Worm (Caenorhabditis elegans): ENCODE results near the gene C39E9.8.

Gene C39E9.8

DNA sequence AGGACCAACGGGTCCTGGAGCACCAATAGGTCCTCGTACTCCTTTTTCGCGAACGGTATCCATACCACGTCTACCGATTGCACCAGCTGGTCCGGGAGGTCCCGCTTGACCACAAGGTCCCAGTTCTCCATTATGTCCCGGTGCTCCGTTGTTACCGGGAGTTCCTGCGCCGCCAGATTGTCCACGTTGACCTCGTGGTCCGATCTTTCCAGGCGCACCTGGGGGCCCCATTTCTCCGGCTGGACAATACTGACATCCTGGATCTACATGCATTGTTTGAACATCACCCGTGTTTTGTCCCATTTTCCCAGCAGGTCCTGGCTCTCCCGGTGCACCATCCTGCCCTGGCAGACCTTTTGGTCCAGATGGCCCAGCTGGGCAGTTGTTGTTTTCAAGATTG lies 13.2 kb upstream of the C39E9.8 start:
- TF ChIP-seq nhr-237 (tag; optimal IDR thresholded peaks at IDR 0.05) (no peak), pha-4 (tag; optimal IDR thresholded peaks at IDR 0.05) (no peak), nhr-2 (tag; optimal IDR thresholded peaks at IDR 0.05) (no peak), sem-2 (GFP tag; optimal IDR thresholded peaks at IDR 0.05) (no peak), lin-13 (tag; optimal IDR thresholded peaks at IDR 0.05) (no peak), nhr-76 (tag; optimal IDR thresholded peaks at IDR 0.05) (no peak), ztf-11 (tag; optimal IDR thresholded peaks at IDR 0.05) (no peak), lsy-2 (tag; optimal IDR thresholded peaks at IDR 0.05) (no peak), ceh-39 (tag; optimal IDR thresholded peaks at IDR 0.05) (no peak), mab-5 (tag; optimal IDR thresholded peaks at IDR 0.05) (no peak), ces-1 (GFP tag; optimal IDR thresholded peaks at IDR 0.05) (no peak), ham-2 (GFP tag; optimal IDR thresholded peaks at IDR 0.05) (no peak), lin-32 (GFP tag; optimal IDR thresholded peaks at IDR 0.05) (no peak), blmp-1 (tag; optimal IDR thresholded peaks at IDR 0.05) (no peak), cnd-1 (tag; optimal IDR thresholded peaks at IDR 0.05) (no peak), flh-1 (GFP tag; optimal IDR thresholded peaks at IDR 0.05) (no peak), hlh-1 (tag; optimal IDR thresholded peaks at IDR 0.05) (no peak)

- TF ChIP-seq drap-1 (GFP tag; optimal IDR thresholded peaks at IDR 0.05) = no peak
- TF ChIP-seq lin-32 (GFP tag; optimal IDR thresholded peaks at IDR 0.05) = no peak
- TF ChIP-seq nhr-237 (tag; optimal IDR thresholded peaks at IDR 0.05) = no peak
- no peak for TF ChIP-seq nhr-76 (tag; optimal IDR thresholded peaks at IDR 0.05)
- no peak for TF ChIP-seq nhr-2 (tag; optimal IDR thresholded peaks at IDR 0.05)
- TF ChIP-seq cnd-1 (tag; optimal IDR thresholded peaks at IDR 0.05) = no peak
- no peak for TF ChIP-seq pha-4 (tag; optimal IDR thresholded peaks at IDR 0.05)
- TF ChIP-seq snpc-4 (tag; optimal IDR thresholded peaks at IDR 0.05) = no peak
Measured at ce11 chrIV:13067200-13067599, 12.0 kb upstream of the C39E9.8 start, which contains the start of gene col-131. Gene col-131, minus strand, starts transcription at chrIV:13067300.

ce11 chrIV:13068451-13068850 lies 10.8 kb upstream of the C39E9.8 start, which contains the start of gene scl-6:
Gene scl-6, plus strand, starts transcription at chrIV:13068751.
- TF ChIP-seq pha-4 (tag; optimal IDR thresholded peaks at IDR 0.05) (no peak), bed-3 (GFP tag; optimal IDR thresholded peaks at IDR 0.05) (no peak), ceh-83 (GFP tag; optimal IDR thresholded peaks at IDR 0.05) (no peak), elt-1 (tag; optimal IDR thresholded peaks at IDR 0.05; ENCODE audit: borderline replicate concordance, insufficient read depth) (no peak), cnd-1 (tag; optimal IDR thresholded peaks at IDR 0.05) (no peak), nhr-237 (tag; optimal IDR thresholded peaks at IDR 0.05) (no peak), unc-39 (tag; optimal IDR thresholded peaks at IDR 0.05) (no peak), ztf-11 (tag; optimal IDR thresholded peaks at IDR 0.05) (no peak), ces-1 (GFP tag; optimal IDR thresholded peaks at IDR 0.05) (no peak), ceh-43 (GFP tag; optimal IDR thresholded peaks at IDR 0.05) (no peak), snpc-4 (tag; optimal IDR thresholded peaks at IDR 0.05) (no peak), nhr-12 (tag; optimal IDR thresholded peaks at IDR 0.05) (no peak), mls-2 (tag; optimal IDR thresholded peaks at IDR 0.05) (no peak), unc-120 (tag; optimal IDR thresholded peaks at IDR 0.05; ENCODE audit: poor library complexity, severe bottlenecking) (no peak), flh-1 (GFP tag; optimal IDR thresholded peaks at IDR 0.05) (no peak), nhr-2 (tag; optimal IDR thresholded peaks at IDR 0.05) (no peak), tbx-8 (GFP tag; optimal IDR thresholded peaks at IDR 0.05) (no peak), lin-32 (GFP tag; optimal IDR thresholded peaks at IDR 0.05) (no peak), zip-8 (tag; optimal IDR thresholded peaks at IDR 0.05) (no peak), lsy-2 (tag; optimal IDR thresholded peaks at IDR 0.05) (no peak)

DNA sequence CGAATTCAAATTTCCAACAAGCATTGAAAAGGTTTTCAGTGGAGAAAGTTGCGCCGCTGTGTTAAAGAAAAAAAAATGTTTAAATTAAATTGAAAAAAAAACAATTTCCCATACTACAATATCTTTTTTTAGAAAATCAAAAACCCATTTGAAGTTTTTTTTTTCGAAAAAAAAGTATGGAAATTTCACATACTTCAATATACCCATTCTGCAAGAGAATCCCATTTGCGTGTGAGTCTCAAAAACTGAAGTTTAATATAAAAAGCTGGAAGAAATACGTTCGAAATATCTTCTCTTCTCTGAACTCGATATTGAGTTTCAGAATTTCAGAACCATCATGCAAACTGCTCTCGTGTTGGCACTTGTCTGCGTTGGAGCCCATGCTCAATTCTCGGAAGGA lies 9.1 kb upstream of the C39E9.8 start, which contains the start of gene scl-7:
scl-7 (plus strand) TSS at position 301 of the 400 bp plus-strand sequence.
- TF ChIP-seq cnd-1 (tag; optimal IDR thresholded peaks at IDR 0.05) (no peak), ceh-83 (GFP tag; optimal IDR thresholded peaks at IDR 0.05) (no peak), lsy-2 (tag; optimal IDR thresholded peaks at IDR 0.05) (no peak), unc-62 (GFP tag; optimal IDR thresholded peaks at IDR 0.05) (no peak), ham-2 (GFP tag; optimal IDR thresholded peaks at IDR 0.05) (no peak), blmp-1 (tag; optimal IDR thresholded peaks at IDR 0.05) (no peak), nhr-76 (tag; optimal IDR thresholded peaks at IDR 0.05) (no peak), sptf-1 (tag; optimal IDR thresholded peaks at IDR 0.05) (no peak)

ce11 chrIV:13071445-13071844 lies 7.8 kb upstream of the C39E9.8 start, which contains the start of gene scl-8:
Gene scl-8, plus strand, starts transcription at chrIV:13071745.
- TF ChIP-seq zip-8 (tag; optimal IDR thresholded peaks at IDR 0.05) (no peak), ceh-39 (tag; optimal IDR thresholded peaks at IDR 0.05) (no peak), nhr-12 (tag; optimal IDR thresholded peaks at IDR 0.05) (no peak), unc-120 (tag; optimal IDR thresholded peaks at IDR 0.05; ENCODE audit: poor library complexity, severe bottlenecking) (no peak), ceh-83 (GFP tag; optimal IDR thresholded peaks at IDR 0.05) (no peak), unc-39 (tag; optimal IDR thresholded peaks at IDR 0.05) (no peak), cnd-1 (tag; optimal IDR thresholded peaks at IDR 0.05) (no peak), ztf-11 (tag; optimal IDR thresholded peaks at IDR 0.05) (no peak), ces-1 (GFP tag; optimal IDR thresholded peaks at IDR 0.05) (no peak), nhr-237 (tag; optimal IDR thresholded peaks at IDR 0.05) (no peak), elt-1 (tag; optimal IDR thresholded peaks at IDR 0.05; ENCODE audit: borderline replicate concordance, insufficient read depth) (no peak), mep-1 (tag; optimal IDR thresholded peaks at IDR 0.05) (no peak), unc-62 (GFP tag; optimal IDR thresholded peaks at IDR 0.05) (no peak), ceh-43 (GFP tag; optimal IDR thresholded peaks at IDR 0.05) (no peak)

Measured in whole organism, mixed stage, embryonic.